Fruit fly (Drosophila melanogaster) whole organism, adult: ENCODE measurements around the gene Spase25.

Experiments used
- CG11617 ChIP-seq: fragments of 200-800 bp; sonication (Bioruptor generic); optimal IDR thresholded peaks from 2 replicates; lab custom pipeline; 2017; ENCODE audit warnings: mild to moderate bottlenecking, missing biosample characterization, missing genetic modification reagents, missing genetic modification characterization
- CG12768 ChIP-seq: fragments of 200-800 bp; sonication (Bioruptor generic); optimal IDR thresholded peaks from 2 replicates; lab custom pipeline; 2017; ENCODE audit warnings: missing biosample characterization, missing genetic modification characterization, mild to moderate bottlenecking, moderate library complexity, missing genetic modification reagents
- CG7101 ChIP-seq: fragments of 200-800 bp; sonication (Bioruptor generic); optimal IDR thresholded peaks from 2 replicates; lab custom pipeline; 2018; ENCODE audit warnings: missing biosample characterization, mild to moderate bottlenecking, missing genetic modification characterization, moderate library complexity
- Hr96 ChIP-seq: fragments of 200-800 bp; sonication (Bioruptor generic); optimal IDR thresholded peaks from 2 replicates; lab custom pipeline; 2016; ENCODE audit warnings: missing biosample characterization, missing genetic modification characterization
- Mnt ChIP-seq: fragments of 200-800 bp; sonication (Bioruptor generic); optimal IDR thresholded peaks from 2 replicates; lab custom pipeline; 2016; ENCODE audit warnings: missing biosample characterization, mild to moderate bottlenecking, missing genetic modification characterization
- pad ChIP-seq: fragments of 200-800 bp; sonication (Bioruptor generic); optimal IDR thresholded peaks from 3 replicates; lab custom pipeline; 2017; ENCODE audit warnings: missing biosample characterization, missing genetic modification characterization, mild to moderate bottlenecking, moderate library complexity, missing genetic modification reagents

DNA sequence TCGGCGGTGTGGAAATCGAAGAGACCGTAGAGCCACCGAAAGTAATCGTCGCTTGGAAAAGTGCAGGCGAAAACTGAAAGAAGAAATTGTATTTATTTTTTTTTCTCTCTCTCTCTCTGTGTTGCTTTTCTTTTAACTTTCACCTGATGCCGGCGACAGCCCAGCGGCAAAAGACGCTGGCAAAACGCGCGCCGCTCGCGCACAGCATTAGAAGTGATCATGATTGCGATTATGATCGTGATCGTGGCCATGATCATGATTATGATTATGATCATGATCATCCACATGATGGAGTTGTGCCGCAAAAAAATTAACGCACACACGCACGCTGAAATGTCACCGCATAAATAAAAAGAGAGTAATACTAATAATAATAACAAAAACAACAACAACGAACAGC is 26.2 kb downstream of the Spase25 start:
- TF ChIP-seq Hr96 (GFP tag; lab: Kevin White, UChicago) (no peak), CG12768 (GFP tag; lab: Kevin White, UChicago) (no peak), pad (GFP tag; lab: Kevin White, UChicago) (no peak), Mnt (no peak), CG7101 (tag; lab: Kevin White, UChicago) (no peak), CG11617 (GFP tag; lab: Kevin White, UChicago) (no peak)
